Worm (Caenorhabditis elegans): Measurements from ENCODE around the gene cpg-2.

The cpg-2 gene

DNA sequence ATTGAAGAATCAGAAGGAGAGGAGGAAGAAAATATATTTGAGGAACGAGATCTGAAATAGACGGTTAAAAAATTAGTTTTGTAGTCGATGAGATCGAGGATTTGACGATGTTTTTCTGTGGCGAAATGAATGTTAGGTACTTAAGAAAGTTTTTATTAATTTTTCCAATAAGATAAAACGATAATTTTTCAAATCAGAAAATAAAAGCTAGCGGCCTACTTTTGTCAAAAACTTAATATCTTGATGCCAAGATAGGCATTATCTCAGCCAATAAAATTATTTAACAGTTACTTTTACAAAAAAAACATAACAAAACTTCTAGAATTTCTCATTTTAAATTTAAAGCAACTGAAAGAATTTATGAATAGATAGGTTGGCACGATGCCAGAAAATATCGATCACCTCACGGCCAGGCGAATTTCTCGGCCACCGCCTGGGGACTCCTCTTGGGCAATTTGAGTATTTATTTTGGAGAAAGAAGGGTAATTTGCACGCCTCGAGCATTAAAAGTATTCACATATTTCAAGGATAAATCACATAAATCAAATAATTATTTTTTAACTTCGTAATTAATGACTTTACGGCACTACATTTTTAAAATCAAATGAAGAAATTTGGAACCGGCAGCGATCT, 16.0 kb downstream of the cpg-2 start, which contains the start of gene fubl-2:
fubl-2 (minus strand) TSS at position 51 of the 633 bp plus-strand sequence.
- TF ChIP-seq flt-1 (GFP tag; IDR thresholded peaks at IDR 0.05) (no peak), T22C8.4 (GFP tag; IDR thresholded peaks at IDR 0.05) (no peak; the same call in 1 of the 2 replicates), ztf-23 (GFP tag; IDR thresholded peaks at IDR 0.05) (0 out of 2 replicates have a peak, but pooled peaks have one; percentile 27)

DNA sequence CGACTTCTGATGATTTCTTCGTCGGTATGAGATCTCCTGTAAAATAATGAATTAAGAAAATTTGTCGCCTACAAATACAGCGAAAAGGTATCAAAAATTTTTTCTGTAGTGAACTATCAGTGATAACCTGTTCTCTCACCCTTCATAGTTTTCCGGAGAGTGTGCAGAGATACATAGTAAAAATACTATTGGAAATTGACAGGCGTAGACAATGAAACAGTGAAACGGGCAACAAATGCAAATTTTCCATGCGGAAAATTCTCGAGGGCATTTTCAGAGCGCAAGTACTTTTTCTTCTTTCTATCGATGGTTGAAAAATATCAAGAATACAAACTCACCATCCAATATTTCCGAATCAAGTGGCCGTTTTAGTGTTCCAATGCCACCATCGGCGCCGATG, 16.6 kb downstream of the cpg-2 start:
- TF ChIP-seq klf-2 (GFP tag; conservative IDR thresholded peaks at IDR 0.05) (no peak), T22C8.4 (GFP tag; IDR thresholded peaks at IDR 0.05) (no peak), tab-1 (GFP tag; IDR thresholded peaks at IDR 0.05) (no peak), cog-1 (tag; optimal IDR thresholded peaks at IDR 0.05) (no peak), flt-1 (GFP tag; IDR thresholded peaks at IDR 0.05) (no peak), ref-1 (GFP tag; conservative IDR thresholded peaks at IDR 0.05) (no peak), ztf-23 (GFP tag; IDR thresholded peaks at IDR 0.05) (no peak), ztf-29 (GFP tag; IDR thresholded peaks at IDR 0.05) (no peak), med-1 (GFP tag; optimal IDR thresholded peaks at IDR 0.05; ENCODE audit: insufficient read depth) (no peak)

DNA sequence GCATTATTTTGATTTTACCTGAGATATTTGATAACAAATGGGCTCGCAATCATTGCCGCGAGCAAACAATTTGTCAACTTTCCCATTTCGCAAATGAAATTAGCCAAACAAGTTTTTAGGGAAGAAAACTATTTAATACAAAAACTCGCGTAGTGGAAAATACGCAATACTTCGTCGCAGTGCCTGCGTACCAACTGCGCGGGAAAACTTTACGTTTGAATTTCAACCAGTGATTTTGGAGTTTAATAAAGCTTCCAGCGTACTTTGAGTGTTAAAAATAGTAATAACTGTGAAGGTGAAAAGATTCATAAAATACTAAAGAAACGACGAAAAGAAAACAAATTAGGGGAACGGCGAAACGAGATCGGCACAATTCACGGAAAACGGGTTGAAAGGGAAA, 18.9 kb downstream of the cpg-2 start, which contains the start of gene tofu-7:
tofu-7 (minus strand) TSS at position 111 of the 400 bp plus-strand sequence.
- no peak for TF ChIP-seq cog-1 (tag; optimal IDR thresholded peaks at IDR 0.05)
- no peak for TF ChIP-seq ztf-29 (GFP tag; IDR thresholded peaks at IDR 0.05)
- no peak for TF ChIP-seq med-1 (GFP tag; optimal IDR thresholded peaks at IDR 0.05; ENCODE audit: insufficient read depth)
- TF ChIP-seq ztf-23 (GFP tag; IDR thresholded peaks at IDR 0.05) = no peak
- TF ChIP-seq ref-1 (GFP tag; conservative IDR thresholded peaks at IDR 0.05) = no peak
- TF ChIP-seq klf-2 (GFP tag; conservative IDR thresholded peaks at IDR 0.05) = no peak
- no peak for TF ChIP-seq flt-1 (GFP tag; IDR thresholded peaks at IDR 0.05)
- TF ChIP-seq T22C8.4 (GFP tag; IDR thresholded peaks at IDR 0.05) = no peak

DNA sequence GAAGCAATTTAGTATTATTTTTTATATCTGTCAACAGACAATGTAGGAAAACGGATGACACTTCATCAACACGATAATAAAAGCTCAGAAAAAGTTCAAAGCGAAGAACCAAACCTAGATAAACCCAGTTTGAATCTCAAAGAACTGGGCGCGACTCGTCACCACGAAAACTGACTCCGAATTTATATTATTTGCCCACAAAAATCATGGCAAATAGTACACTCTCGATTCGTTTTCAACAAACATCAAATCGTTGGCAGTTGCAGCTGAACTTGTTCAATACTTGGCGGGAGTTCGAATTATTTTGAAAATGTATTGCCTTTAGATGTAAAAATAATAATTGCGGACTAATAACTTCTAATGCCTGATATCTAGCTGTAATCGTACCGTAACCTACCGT, 20.7 kb downstream of the cpg-2 start:
- no peak for TF ChIP-seq T22C8.4 (GFP tag; IDR thresholded peaks at IDR 0.05)
- TF ChIP-seq cog-1 (tag; optimal IDR thresholded peaks at IDR 0.05) = no peak
- TF ChIP-seq ztf-29 (GFP tag; IDR thresholded peaks at IDR 0.05) = no peak
- TF ChIP-seq flt-1 (GFP tag; IDR thresholded peaks at IDR 0.05) = no peak
- TF ChIP-seq ztf-23 (GFP tag; IDR thresholded peaks at IDR 0.05) = no peak
- no peak for TF ChIP-seq klf-2 (GFP tag; conservative IDR thresholded peaks at IDR 0.05)
- TF ChIP-seq tab-1 (GFP tag; IDR thresholded peaks at IDR 0.05) = no peak
- TF ChIP-seq ref-1 (GFP tag; conservative IDR thresholded peaks at IDR 0.05) = no peak

DNA sequence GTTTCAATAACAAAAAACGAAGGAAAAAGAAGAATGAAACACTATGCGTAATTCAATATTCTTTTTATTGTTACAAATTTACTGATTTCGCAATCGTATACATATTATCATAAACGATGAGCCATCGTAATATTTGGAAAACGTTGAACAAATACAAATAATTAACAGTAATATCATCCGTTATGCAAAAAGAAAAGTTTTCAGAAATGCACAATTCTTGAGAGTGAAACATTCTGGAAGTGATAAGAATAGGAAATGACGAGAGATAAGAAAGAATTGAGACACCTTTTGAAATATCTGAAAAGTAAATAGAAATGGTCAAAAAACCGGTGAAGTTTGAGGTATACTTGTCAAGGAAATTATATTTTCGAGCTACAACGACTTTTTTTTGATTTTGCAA, 22.3 kb downstream of the cpg-2 start:
- no peak for TF ChIP-seq cog-1 (tag; optimal IDR thresholded peaks at IDR 0.05)
- TF ChIP-seq ztf-29 (GFP tag; IDR thresholded peaks at IDR 0.05) = no peak
- TF ChIP-seq med-1 (GFP tag; optimal IDR thresholded peaks at IDR 0.05; ENCODE audit: insufficient read depth) = no peak
- TF ChIP-seq tab-1 (GFP tag; IDR thresholded peaks at IDR 0.05) = no peak
- no peak for TF ChIP-seq ref-1 (GFP tag; conservative IDR thresholded peaks at IDR 0.05)
- no peak for TF ChIP-seq klf-2 (GFP tag; conservative IDR thresholded peaks at IDR 0.05)
- no peak for TF ChIP-seq T22C8.4 (GFP tag; IDR thresholded peaks at IDR 0.05)
- no peak for TF ChIP-seq flt-1 (GFP tag; IDR thresholded peaks at IDR 0.05)
- TF ChIP-seq ztf-23 (GFP tag; IDR thresholded peaks at IDR 0.05) = no peak

DNA sequence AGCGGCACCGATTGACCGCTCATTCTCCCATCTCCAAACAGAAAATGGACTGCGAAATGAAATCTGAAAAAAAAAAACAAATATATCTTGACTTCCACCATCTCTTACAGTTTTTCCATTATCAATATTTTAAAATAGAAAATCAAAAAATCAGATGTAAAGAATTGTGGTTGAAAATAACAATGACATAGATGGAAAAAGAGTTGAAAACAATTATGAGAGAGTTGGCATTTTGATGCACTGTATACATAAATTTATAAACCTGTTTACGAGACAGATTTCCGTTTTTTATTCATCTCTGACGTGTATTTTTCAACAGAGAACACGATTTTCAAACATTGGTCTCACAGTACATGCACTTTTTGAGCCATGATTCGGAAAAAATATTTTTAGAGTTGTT, 23.1 kb downstream of the cpg-2 start, which contains the start of gene ZK418.7:
ZK418.7 (minus strand) TSS at position 101 of the 400 bp plus-strand sequence.
- TF ChIP-seq T22C8.4 (GFP tag; IDR thresholded peaks at IDR 0.05) = no peak

DNA sequence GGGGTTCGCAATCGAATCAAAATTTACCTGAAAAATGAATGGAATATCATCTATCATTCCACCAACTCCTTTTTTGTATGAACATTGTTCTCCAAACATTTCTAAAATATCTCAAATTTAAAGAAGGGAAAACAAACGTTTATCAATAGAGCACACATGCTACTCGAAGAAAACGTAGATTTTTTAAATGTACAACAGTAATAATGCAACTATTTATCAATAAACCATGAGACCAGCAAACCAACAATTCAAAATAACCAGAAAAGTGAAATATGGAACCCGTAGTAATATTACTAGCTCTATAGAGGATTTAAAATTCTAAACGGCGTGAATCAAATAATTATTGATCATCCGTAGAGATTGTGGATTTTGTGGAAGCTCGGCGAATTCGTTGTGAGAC, 25.1 kb downstream of the cpg-2 start, which contains the start of gene ZK418.6:
ZK418.6 (minus strand) TSS at position 101 of the 400 bp plus-strand sequence.
- TF ChIP-seq ref-1 (GFP tag; conservative IDR thresholded peaks at IDR 0.05) = no peak
- TF ChIP-seq ztf-29 (GFP tag; IDR thresholded peaks at IDR 0.05) = no peak
- TF ChIP-seq ztf-23 (GFP tag; IDR thresholded peaks at IDR 0.05) = no peak
- no peak for TF ChIP-seq cog-1 (tag; optimal IDR thresholded peaks at IDR 0.05)
- TF ChIP-seq med-1 (GFP tag; optimal IDR thresholded peaks at IDR 0.05; ENCODE audit: insufficient read depth) = no peak
- no peak for TF ChIP-seq klf-2 (GFP tag; conservative IDR thresholded peaks at IDR 0.05)
- no peak for TF ChIP-seq T22C8.4 (GFP tag; IDR thresholded peaks at IDR 0.05)
- no peak for TF ChIP-seq tab-1 (GFP tag; IDR thresholded peaks at IDR 0.05)
- no peak for TF ChIP-seq flt-1 (GFP tag; IDR thresholded peaks at IDR 0.05)

DNA sequence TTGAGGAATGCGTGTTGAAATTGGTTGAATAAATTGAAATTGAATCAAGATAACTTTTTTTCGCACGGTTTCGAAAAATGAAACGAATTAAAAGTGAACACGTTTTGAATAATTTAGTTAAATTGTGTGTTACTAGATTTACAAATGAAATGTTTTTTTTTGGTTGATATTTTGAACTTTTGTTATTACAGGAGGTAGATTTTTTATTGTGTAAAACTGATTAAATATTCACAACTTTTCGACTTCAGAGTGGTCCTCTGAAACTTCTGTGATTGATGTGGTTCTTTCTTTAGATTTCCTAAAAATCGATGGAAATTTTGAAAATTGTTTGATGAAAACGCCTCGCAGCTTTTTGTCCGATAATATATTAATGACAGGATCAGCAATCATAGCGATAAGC, 27.4 kb downstream of the cpg-2 start, which contains the start of gene ZK418.13:
ZK418.13 (minus strand) TSS at position 101 of the 400 bp plus-strand sequence.
- TF ChIP-seq tab-1 (GFP tag; IDR thresholded peaks at IDR 0.05) = no peak
- TF ChIP-seq T22C8.4 (GFP tag; IDR thresholded peaks at IDR 0.05) = no peak
- no peak for TF ChIP-seq ztf-23 (GFP tag; IDR thresholded peaks at IDR 0.05)
- TF ChIP-seq med-1 (GFP tag; optimal IDR thresholded peaks at IDR 0.05; ENCODE audit: insufficient read depth) = no peak
- TF ChIP-seq klf-2 (GFP tag; conservative IDR thresholded peaks at IDR 0.05) = no peak
- no peak for TF ChIP-seq cog-1 (tag; optimal IDR thresholded peaks at IDR 0.05)
- no peak for TF ChIP-seq ref-1 (GFP tag; conservative IDR thresholded peaks at IDR 0.05)
- no peak for TF ChIP-seq flt-1 (GFP tag; IDR thresholded peaks at IDR 0.05)
- no peak for TF ChIP-seq ztf-29 (GFP tag; IDR thresholded peaks at IDR 0.05)

DNA sequence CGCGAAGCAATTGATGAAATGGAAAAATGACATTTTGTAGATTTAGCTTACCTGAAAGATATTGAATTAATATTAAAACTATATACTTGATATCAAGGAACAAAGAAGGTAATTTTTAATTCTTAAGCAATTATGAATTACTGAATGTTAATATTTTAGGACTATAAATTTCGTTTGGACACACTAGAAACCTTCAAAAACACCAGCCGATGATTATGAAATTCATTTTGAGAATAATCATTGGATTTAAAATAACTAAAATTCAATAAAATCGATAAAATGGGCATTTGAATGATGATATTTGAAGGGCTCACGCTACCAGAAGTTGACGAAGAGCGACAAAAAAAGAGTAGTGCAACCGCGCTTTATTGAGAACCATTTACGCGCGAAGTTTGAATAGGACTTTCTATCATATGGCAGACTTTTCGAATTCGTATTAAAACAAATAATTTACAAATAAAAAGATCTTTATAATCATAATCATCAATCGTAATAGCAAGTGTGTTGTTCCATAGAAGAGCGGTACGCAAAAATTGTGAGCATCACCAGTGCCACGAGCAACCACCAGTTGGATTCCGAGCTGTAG, 29.9 kb downstream of the cpg-2 start, which contains the start of gene ZK418.5:
ZK418.5 (minus strand) TSS at position 51 of the 586 bp plus-strand sequence.
- TF ChIP-seq T22C8.4 (GFP tag; IDR thresholded peaks at IDR 0.05) (no peak), cog-1 (tag; optimal IDR thresholded peaks at IDR 0.05) (no peak), klf-2 (GFP tag; conservative IDR thresholded peaks at IDR 0.05) (no peak), ztf-29 (GFP tag; IDR thresholded peaks at IDR 0.05) (no peak), ztf-23 (GFP tag; IDR thresholded peaks at IDR 0.05) (no peak), med-1 (GFP tag; optimal IDR thresholded peaks at IDR 0.05; ENCODE audit: insufficient read depth) (no peak), ref-1 (GFP tag; conservative IDR thresholded peaks at IDR 0.05) (no peak), tab-1 (GFP tag; IDR thresholded peaks at IDR 0.05) (no peak)

Data from whole organism, midembryonic.